Fruit fly (Drosophila melanogaster): Measurements from ENCODE around the gene Hr96.

The Hr96 gene

dm6 chr3R:25027281-25028219 lies 2.5 kb downstream of the Hr96 start:
- no peak for TF ChIP-seq CG17801 (GFP tag; optimal IDR thresholded peaks at IDR 0.05; ENCODE audit: partially characterized antibody)

- no peak for TF ChIP-seq CG17801 (GFP tag; optimal IDR thresholded peaks at IDR 0.05; ENCODE audit: partially characterized antibody)
Measured at dm6 chr3R:25032686-25033085, 7.7 kb downstream of the Hr96 start.

dm6 chr3R:25033142-25033586 lies 8.1 kb downstream of the Hr96 start, which contains the start of gene Smg6:
Gene Smg6, minus strand, starts transcription at chr3R:25033465.
- peak; percentile 35 for TF ChIP-seq CG17801 (GFP tag; optimal IDR thresholded peaks at IDR 0.05; ENCODE audit: partially characterized antibody)

- TF ChIP-seq CG17801 (GFP tag; optimal IDR thresholded peaks at IDR 0.05; ENCODE audit: partially characterized antibody): no peak
Measured at dm6 chr3R:25036644-25037043, 11.6 kb downstream of the Hr96 start, which contains the start of gene CG31115. Gene CG31115, plus strand, starts transcription at chr3R:25036944.

- peak; percentile 15 for TF ChIP-seq CG17801 (GFP tag; optimal IDR thresholded peaks at IDR 0.05; ENCODE audit: partially characterized antibody)
Measured at dm6 chr3R:25039028-25039476, 14.0 kb downstream of the Hr96 start, which contains the start of the genes Ythdf and bai. Gene Ythdf, minus strand, starts transcription at chr3R:25039249. Gene bai, plus strand, starts transcription at chr3R:25039374.

- TF ChIP-seq CG17801 (GFP tag; optimal IDR thresholded peaks at IDR 0.05; ENCODE audit: partially characterized antibody): no peak
Measured at dm6 chr3R:25044816-25045551, 19.9 kb downstream of the Hr96 start, which contains the start of gene 5PtaseI. Gene 5PtaseI, minus strand, starts transcription at chr3R:25045151.

dm6 chr3R:25046023-25046422 lies 21.0 kb downstream of the Hr96 start, which contains the start of gene CG11786:
Gene CG11786, plus strand, starts transcription at chr3R:25046323.
- TF ChIP-seq CG17801 (GFP tag; optimal IDR thresholded peaks at IDR 0.05; ENCODE audit: partially characterized antibody): no peak

dm6 chr3R:25047504-25047903 lies 22.5 kb downstream of the Hr96 start, which contains the start of gene CG11790:
Gene CG11790, plus strand, starts transcription at chr3R:25047706.
- TF ChIP-seq CG17801 (GFP tag; optimal IDR thresholded peaks at IDR 0.05; ENCODE audit: partially characterized antibody): peak; percentile 38

- TF ChIP-seq CG17801 (GFP tag; optimal IDR thresholded peaks at IDR 0.05; ENCODE audit: partially characterized antibody): no peak
Measured at dm6 chr3R:25049383-25049741, 24.3 kb downstream of the Hr96 start, which contains the start of gene CG11791. Gene CG11791, plus strand, starts transcription at chr3R:25049616.

dm6 chr3R:25049742-25050517 lies 24.9 kb downstream of the Hr96 start:
- TF ChIP-seq CG17801 (GFP tag; optimal IDR thresholded peaks at IDR 0.05; ENCODE audit: partially characterized antibody): peak; percentile 88

- no peak for TF ChIP-seq CG17801 (GFP tag; optimal IDR thresholded peaks at IDR 0.05; ENCODE audit: partially characterized antibody)
Measured at dm6 chr3R:25050649-25051048, 25.6 kb downstream of the Hr96 start.

dm6 chr3R:25051441-25052097 lies 26.5 kb downstream of the Hr96 start:
- TF ChIP-seq CG17801 (GFP tag; optimal IDR thresholded peaks at IDR 0.05; ENCODE audit: partially characterized antibody): no peak

- TF ChIP-seq CG17801 (GFP tag; optimal IDR thresholded peaks at IDR 0.05; ENCODE audit: partially characterized antibody): peak; percentile 32
Measured at dm6 chr3R:25054451-25055188, 29.6 kb downstream of the Hr96 start, which contains the start of gene CG31109. Gene CG31109, minus strand, starts transcription at chr3R:25054653.
